Worm (Caenorhabditis elegans) whole organism, L2 larva: ENCODE data around the gene F43C11.2.

ENCODE experiments used
- alr-1 ChIP-seq: fragments of 150-350 bp; optimal IDR thresholded peaks from 2 replicates; lab custom pipeline; 2014; ENCODE audit warnings: missing biosample characterization, missing genetic modification characterization
- aly-2 ChIP-seq: fragments of 150-350 bp; optimal IDR thresholded peaks from 2 replicates; lab custom pipeline; 2014; ENCODE audit warnings: missing biosample characterization, missing genetic modification characterization
- lin-11 ChIP-seq: fragments of 150-350 bp; sonication (generic microtip); optimal IDR thresholded peaks from 2 replicates; lab custom pipeline; 2014; ENCODE audit warnings: missing biosample characterization, missing genetic modification characterization, inconsistent platforms, mixed read lengths
- mbf-1 ChIP-seq: sonication (generic microtip); optimal IDR thresholded peaks from 2 replicates; lab custom pipeline; 2017; ENCODE audit warnings: missing biosample characterization, missing genetic modification characterization
- nhr-11 ChIP-seq: fragments of 150-350 bp; optimal IDR thresholded peaks from 2 replicates; lab custom pipeline; 2014; ENCODE audit warnings: missing biosample characterization, missing genetic modification characterization
- nhr-23 ChIP-seq: fragments of 150-350 bp; optimal IDR thresholded peaks from 2 replicates; lab custom pipeline; 2014; ENCODE audit warnings: missing biosample characterization, missing genetic modification reagents, missing genetic modification characterization
- nhr-237 ChIP-seq: fragments of 150-350 bp; optimal IDR thresholded peaks from 2 replicates; lab custom pipeline; 2014; ENCODE audit warnings: missing biosample characterization, missing genetic modification characterization
- snpc-4 ChIP-seq: fragments of 150-350 bp; optimal IDR thresholded peaks from 2 replicates; lab custom pipeline; 2014; ENCODE audit warnings: missing biosample characterization, missing genetic modification characterization
- unc-62 ChIP-seq: fragments of 150-350 bp; optimal IDR thresholded peaks from 2 replicates; lab custom pipeline; 2014; ENCODE audit warnings: missing biosample characterization, missing genetic modification reagents, missing genetic modification characterization
- ztf-1 ChIP-seq: fragments of 200-800 bp; sonication (Bioruptor generic); conservative IDR thresholded peaks from 2 replicates; pipeline ENCODE4 v1.3.6; 2022; ENCODE audit warnings: missing genetic modification characterization, missing compliant biosample characterization
- ztf-4 ChIP-seq: fragments of 150-350 bp; optimal IDR thresholded peaks from 2 replicates; lab custom pipeline; 2014; ENCODE audit warnings: missing biosample characterization, missing genetic modification characterization

DNA sequence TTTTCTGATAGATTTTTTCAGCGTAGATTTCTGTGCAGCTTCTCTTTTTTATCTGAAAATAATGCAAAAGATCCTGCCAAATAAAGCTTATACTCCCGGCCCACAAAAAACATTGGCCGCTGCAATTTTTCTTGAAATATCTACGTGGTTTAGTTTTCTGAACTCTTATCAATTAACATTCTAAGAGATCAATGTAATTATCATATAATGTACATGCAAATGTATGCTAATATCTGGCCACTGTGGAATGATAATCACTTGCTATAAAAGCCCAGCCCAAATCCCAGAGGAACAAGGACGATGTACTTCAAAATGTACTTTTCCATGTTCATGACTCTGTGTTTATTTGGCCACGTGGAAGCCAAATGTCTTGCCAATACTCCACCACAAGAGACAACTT lies at the start of gene F43C11.2:
- no peak for TF ChIP-seq lin-11 (tag; lab: Kevin White, UChicago)
- no peak for TF ChIP-seq snpc-4 (tag; lab: Kevin White, UChicago)
- TF ChIP-seq ztf-1 (GFP tag; lab: Robert Waterston, UW) = no peak
- TF ChIP-seq mbf-1 (tag; lab: Kevin White, UChicago) = no peak
- no peak for TF ChIP-seq nhr-237 (tag; lab: Kevin White, UChicago)
- TF ChIP-seq ztf-4 (tag; lab: Kevin White, UChicago) = no peak
- TF ChIP-seq nhr-23 (tag; lab: Kevin White, UChicago) = no peak
- no peak for TF ChIP-seq unc-62 (GFP tag; lab: Kevin White, UChicago)
- TF ChIP-seq nhr-11 (tag; lab: Kevin White, UChicago) = no peak
- TF ChIP-seq aly-2 (tag; lab: Kevin White, UChicago) = no peak
- no peak for TF ChIP-seq alr-1 (tag; lab: Kevin White, UChicago)
